Worm (Caenorhabditis elegans) whole organism, late embryonic: ENCODE data around the gene ttr-28.

ENCODE experiments used
- F13H6.1 ChIP-seq: sonication (generic microtip); optimal IDR thresholded peaks from 2 replicates; lab custom pipeline; 2016; ENCODE audit warnings: missing genetic modification characterization, missing compliant biosample characterization
- K09A11.1 ChIP-seq: sonication (generic microtip); optimal IDR thresholded peaks from 2 replicates; lab custom pipeline; 2017; ENCODE audit warnings: antibody characterized with exemption, mild to moderate bottlenecking, missing genetic modification characterization, missing compliant biosample characterization; ENCODE audit not compliant: insufficient read depth
- Y22D7AL.16 ChIP-seq: sonication (generic microtip); optimal IDR thresholded peaks from 2 replicates; lab custom pipeline; 2016; ENCODE audit warnings: missing genetic modification characterization, missing compliant biosample characterization
- ahr-1 ChIP-seq: sonication (generic microtip); optimal IDR thresholded peaks from 2 replicates; lab custom pipeline; 2016; ENCODE audit warnings: missing genetic modification characterization, missing compliant biosample characterization
- ama-1 ChIP-seq: fragments of 150-350 bp; optimal IDR thresholded peaks from 2 replicates; lab custom pipeline; 2014
- ceh-18 ChIP-seq: sonication (generic microtip); optimal IDR thresholded peaks from 2 replicates; lab custom pipeline; 2016; ENCODE audit warnings: missing genetic modification characterization, missing compliant biosample characterization
- ceh-19 ChIP-seq: fragments of 200-800 bp; sonication (Bioruptor generic); optimal IDR thresholded peaks from 2 replicates; lab custom pipeline; 2018; ENCODE audit warnings: mild to moderate bottlenecking, missing genetic modification characterization, missing compliant biosample characterization
- ceh-22 ChIP-seq: sonication (generic microtip); optimal IDR thresholded peaks from 2 replicates; lab custom pipeline; 2017; ENCODE audit warnings: missing biosample characterization, missing genetic modification characterization
- ceh-24 ChIP-seq: sonication (generic microtip); optimal IDR thresholded peaks from 2 replicates; lab custom pipeline; 2016; ENCODE audit warnings: mild to moderate bottlenecking, missing genetic modification characterization, missing compliant biosample characterization
- ceh-30 ChIP-seq: fragments of 150-350 bp; optimal IDR thresholded peaks from 2 replicates; lab custom pipeline; 2014; ENCODE audit warnings: missing biosample characterization, missing genetic modification characterization
- ceh-31 ChIP-seq: sonication (generic microtip); optimal IDR thresholded peaks from 2 replicates; lab custom pipeline; 2016; ENCODE audit warnings: missing genetic modification characterization, missing compliant biosample characterization
- ceh-34 ChIP-seq: sonication (generic microtip); optimal IDR thresholded peaks from 2 replicates; lab custom pipeline; 2016; ENCODE audit warnings: mild to moderate bottlenecking, missing genetic modification characterization, missing compliant biosample characterization
- ceh-45 ChIP-seq: fragments of 200-800 bp; sonication (Bioruptor generic); IDR thresholded peaks from 2 replicates; pipeline ENCODE4 v1.3.6; 2022; ENCODE audit warnings: missing genetic modification reagents, missing genetic modification characterization, missing compliant biosample characterization
- ceh-48 ChIP-seq: sonication (generic microtip); optimal IDR thresholded peaks from 2 replicates; lab custom pipeline; 2016; ENCODE audit warnings: missing genetic modification characterization, inconsistent platforms, missing compliant biosample characterization
- ceh-6 ChIP-seq: fragments of 200-800 bp; sonication (Bioruptor generic); optimal IDR thresholded peaks from 2 replicates; lab custom pipeline; 2018; ENCODE audit warnings: mild to moderate bottlenecking, missing genetic modification characterization, missing compliant biosample characterization
- ceh-9 ChIP-seq: sonication (generic microtip); optimal IDR thresholded peaks from 2 replicates; lab custom pipeline; 2016; ENCODE audit warnings: mild to moderate bottlenecking, missing genetic modification characterization, inconsistent platforms, missing compliant biosample characterization
- elt-4 ChIP-seq: sonication (generic microtip); optimal IDR thresholded peaks from 2 replicates; lab custom pipeline; 2016; ENCODE audit warnings: missing genetic modification characterization, missing compliant biosample characterization
- eyg-1 ChIP-seq: sonication (generic microtip); optimal IDR thresholded peaks from 2 replicates; lab custom pipeline; 2016; ENCODE audit warnings: missing genotype, missing genetic modification characterization, missing compliant biosample characterization
- fkh-6 ChIP-seq: sonication (generic microtip); optimal IDR thresholded peaks from 2 replicates; lab custom pipeline; 2016; ENCODE audit warnings: missing genetic modification characterization, missing compliant biosample characterization
- hlh-6 ChIP-seq: sonication (generic microtip); optimal IDR thresholded peaks from 2 replicates; lab custom pipeline; 2016; ENCODE audit warnings: missing genotype, missing genetic modification characterization, missing compliant biosample characterization
- hlh-8 ChIP-seq: sonication (generic microtip); optimal IDR thresholded peaks from 2 replicates; lab custom pipeline; 2016; ENCODE audit warnings: missing genotype, missing genetic modification characterization, missing compliant biosample characterization
- lin-11 ChIP-seq: fragments of 200-800 bp; sonication (Bioruptor generic); optimal IDR thresholded peaks from 2 replicates; lab custom pipeline; 2018; ENCODE audit warnings: mild to moderate bottlenecking, missing genetic modification characterization, missing compliant biosample characterization
- madf-2 ChIP-seq: sonication (generic microtip); optimal IDR thresholded peaks from 2 replicates; lab custom pipeline; 2017; ENCODE audit warnings: missing genetic modification characterization, missing compliant biosample characterization
- mec-3 ChIP-seq: sonication (generic microtip); optimal IDR thresholded peaks from 2 replicates; lab custom pipeline; 2016; ENCODE audit warnings: borderline replicate concordance, missing genetic modification characterization, missing compliant biosample characterization
- nfya-1 ChIP-seq: sonication (generic microtip); optimal IDR thresholded peaks from 2 replicates; lab custom pipeline; 2017; ENCODE audit warnings: missing genetic modification characterization, mild to moderate bottlenecking, missing compliant biosample characterization, antibody characterized with exemption, moderate library complexity
- pag-3 ChIP-seq: sonication (generic microtip); optimal IDR thresholded peaks from 2 replicates; lab custom pipeline; 2016; ENCODE audit warnings: missing compliant biosample characterization, missing genetic modification characterization, borderline replicate concordance
- pat-9 ChIP-seq: fragments of 200-800 bp; sonication (Bioruptor generic); optimal IDR thresholded peaks from 2 replicates; lab custom pipeline; 2018; ENCODE audit warnings: mild to moderate bottlenecking, missing genetic modification characterization, moderate library complexity, missing compliant biosample characterization
- pax-1 ChIP-seq: fragments of 150-350 bp; optimal IDR thresholded peaks from 2 replicates; lab custom pipeline; 2014; ENCODE audit warnings: missing biosample characterization, missing genetic modification characterization
- ref-2 ChIP-seq: sonication (generic microtip); optimal IDR thresholded peaks from 2 replicates; lab custom pipeline; 2016; ENCODE audit warnings: missing genetic modification characterization, missing compliant biosample characterization
- sox-2 ChIP-seq: fragments of 200-800 bp; sonication (Bioruptor generic); IDR thresholded peaks from 2 replicates; pipeline ENCODE4 v1.3.6; 2022; ENCODE audit warnings: missing genetic modification reagents, missing genetic modification characterization, missing compliant biosample characterization
- syd-9 ChIP-seq: sonication (generic microtip); optimal IDR thresholded peaks from 2 replicates; lab custom pipeline; 2016; ENCODE audit warnings: mild to moderate bottlenecking, missing genetic modification characterization, moderate library complexity, missing compliant biosample characterization
- tbx-2 ChIP-seq: sonication (generic microtip); optimal IDR thresholded peaks from 2 replicates; lab custom pipeline; 2016; ENCODE audit warnings: missing genetic modification characterization, missing compliant biosample characterization
- ttx-3 ChIP-seq: sonication (generic microtip); optimal IDR thresholded peaks from 2 replicates; lab custom pipeline; 2016; ENCODE audit warnings: missing genetic modification reagents, missing genetic modification characterization, missing compliant biosample characterization
- unc-42 ChIP-seq: sonication (generic microtip); optimal IDR thresholded peaks from 2 replicates; lab custom pipeline; 2016; ENCODE audit warnings: missing genotype, missing genetic modification characterization, missing compliant biosample characterization
- unc-55 ChIP-seq: sonication (generic microtip); optimal IDR thresholded peaks from 2 replicates; lab custom pipeline; 2017; ENCODE audit warnings: missing biosample characterization, missing genetic modification reagents, missing genetic modification characterization

The ttr-28 gene

DNA sequence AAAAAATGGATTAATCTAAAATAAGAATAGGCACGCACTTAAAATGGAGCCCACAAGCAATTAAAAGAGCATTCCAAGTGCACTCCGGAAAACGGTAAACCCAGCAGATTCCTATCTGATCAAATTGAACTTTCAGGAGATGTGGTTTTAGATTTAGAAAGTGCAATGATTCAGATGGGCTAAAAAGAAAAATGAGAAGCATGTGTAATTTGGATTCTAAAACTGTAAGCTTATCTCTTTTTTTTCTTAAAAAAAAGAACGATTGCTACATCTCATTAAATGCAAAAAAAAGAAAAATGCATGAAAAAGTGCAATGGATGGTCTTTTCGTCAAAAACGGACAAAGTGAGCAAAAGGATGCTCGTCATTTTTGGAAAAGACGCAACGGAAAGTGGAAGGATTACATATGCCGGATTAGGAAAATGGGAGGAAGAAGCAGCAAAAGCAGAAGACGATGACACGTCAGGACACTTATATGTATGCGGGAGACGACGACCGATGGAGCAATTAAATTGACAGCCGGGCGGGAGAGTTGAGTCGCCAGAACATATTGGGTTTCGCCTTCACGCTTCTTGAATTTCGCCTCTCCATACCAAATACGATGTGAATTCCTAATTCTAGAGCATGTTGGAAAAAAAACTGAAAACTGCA is 6.3 kb downstream of the ttr-28 start:
- TF ChIP-seq ceh-34 (tag; lab: Kevin White, UChicago) (peak; percentile 47), ceh-19 (GFP tag; lab: Kevin White, UChicago) (peak; percentile 40), madf-2 (tag; lab: Kevin White, UChicago) (no peak), ceh-18 (tag; lab: Kevin White, UChicago) (no peak)
- TF ChIP-seq, all 69 proteins: peak for 2

DNA sequence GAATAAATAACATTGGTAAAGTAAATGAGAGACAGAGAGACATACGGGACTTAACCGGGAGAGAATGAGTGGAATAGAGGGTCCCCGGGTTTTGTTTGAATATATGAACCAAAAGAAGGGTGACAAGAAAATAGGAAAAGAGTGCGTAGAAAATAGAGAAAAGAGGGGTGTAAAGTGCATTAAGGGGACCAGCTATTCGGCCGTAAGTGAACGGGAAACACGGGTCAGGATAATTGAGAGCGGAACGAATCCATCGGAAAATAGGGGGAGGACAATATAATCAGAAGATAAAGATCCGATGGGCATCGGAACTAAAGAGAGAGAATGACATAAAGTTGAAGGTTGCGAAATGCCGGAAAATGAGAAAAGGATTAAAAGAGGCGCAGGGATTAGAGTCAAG is 7.6 kb downstream of the ttr-28 start:
- TF ChIP-seq unc-42 (peak; percentile 92), ceh-9 (tag; lab: Kevin White, UChicago) (no peak), F13H6.1 (tag; lab: Kevin White, UChicago) (no peak), ceh-19 (GFP tag; lab: Kevin White, UChicago) (no peak), K09A11.1 (tag; lab: Kevin White, UChicago) (no peak), eyg-1 (tag; lab: Kevin White, UChicago) (no peak), syd-9 (tag; lab: Kevin White, UChicago) (no peak), ama-1 (lab: Kevin White, UChicago) (no peak), ceh-22 (tag; lab: Kevin White, UChicago) (no peak), mec-3 (tag; lab: Kevin White, UChicago) (no peak), ceh-34 (tag; lab: Kevin White, UChicago) (no peak), ceh-45 (GFP tag; lab: Robert Waterston, UW) (no peak), pax-1 (tag; lab: Kevin White, UChicago) (peak; percentile 55), pat-9 (no peak), Y22D7AL.16 (tag; lab: Kevin White, UChicago) (no peak), ceh-48 (tag; lab: Kevin White, UChicago) (no peak), fkh-6 (tag; lab: Kevin White, UChicago) (no peak), nfya-1 (no peak), ref-2 (tag; lab: Kevin White, UChicago) (no peak), ceh-6 (GFP tag; lab: Kevin White, UChicago) (no peak), elt-4 (tag; lab: Kevin White, UChicago) (no peak), ceh-18 (tag; lab: Kevin White, UChicago) (no peak), ceh-30 (no peak), hlh-6 (tag; lab: Kevin White, UChicago) (no peak), ceh-31 (peak; percentile 64), ceh-24 (tag; lab: Kevin White, UChicago) (no peak), tbx-2 (tag; lab: Kevin White, UChicago) (peak; percentile 27), lin-11 (tag; lab: Kevin White, UChicago) (no peak)

DNA sequence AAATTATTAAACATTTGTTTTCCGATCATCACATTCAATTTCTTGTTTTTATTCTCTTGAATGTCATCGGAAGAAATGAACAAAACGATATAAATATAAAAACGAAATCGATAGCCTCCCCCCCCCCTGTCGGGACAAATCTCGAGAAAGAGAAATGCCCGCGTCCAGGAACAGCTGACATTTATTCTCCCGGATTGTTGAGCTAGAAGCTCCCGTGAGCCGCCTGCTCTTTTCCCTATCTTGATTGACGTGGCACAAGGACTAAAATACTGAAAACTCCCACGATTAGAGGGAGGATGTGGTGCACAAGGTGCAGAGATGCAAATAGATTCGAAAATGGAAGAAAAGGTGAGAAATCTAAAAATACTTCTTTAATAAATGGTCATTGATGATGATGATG is 8.1 kb downstream of the ttr-28 start:
- no peak for TF ChIP-seq sox-2 (GFP tag; lab: Robert Waterston, UW)
- no peak for TF ChIP-seq ttx-3 (tag; lab: Kevin White, UChicago)
- TF ChIP-seq unc-55, result peak; percentile 47
- no peak for TF ChIP-seq ceh-9 (tag; lab: Kevin White, UChicago)

DNA sequence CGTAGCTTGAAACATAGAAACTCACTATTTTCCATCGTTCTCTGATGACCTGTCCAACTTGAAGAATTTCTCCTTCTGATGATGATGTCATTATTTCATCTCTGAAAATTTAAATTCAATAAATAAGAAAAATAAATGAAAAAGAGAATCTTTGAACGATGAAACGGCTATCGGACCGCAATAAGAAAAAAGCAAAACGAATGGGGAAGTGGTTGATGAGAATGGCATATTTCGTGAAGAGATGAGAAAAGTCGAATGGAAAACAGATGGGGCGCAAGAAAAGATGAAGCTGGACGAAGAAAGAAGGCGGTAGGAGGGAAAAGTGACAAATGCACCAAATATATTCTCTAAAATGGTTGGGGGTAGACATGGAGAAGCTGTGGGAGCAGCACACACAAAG is 9.2 kb downstream of the ttr-28 start, which contains the start of gene ttbk-7:
Gene ttbk-7 (minus strand): TSS at position 101 of the 400 bp plus-strand sequence.
- TF ChIP-seq unc-42 (peak; percentile 9), ahr-1 (tag; lab: Kevin White, UChicago) (no peak), hlh-8 (tag; lab: Kevin White, UChicago) (peak; percentile 33), lin-11 (tag; lab: Kevin White, UChicago) (no peak), pag-3 (tag; lab: Kevin White, UChicago) (no peak), fkh-6 (tag; lab: Kevin White, UChicago) (peak; percentile 21), ceh-30 (no peak), syd-9 (tag; lab: Kevin White, UChicago) (no peak)
- TF ChIP-seq, all 69 proteins: peak for 3
